Worm (Caenorhabditis elegans) whole organism, mixed stage, embryonic: ENCODE measurements around the gene C29F7.3.

Experiments
- ces-1 ChIP-seq: fragments of 150-350 bp; optimal IDR thresholded peaks from 2 replicates; lab custom pipeline; 2014; ENCODE audit warnings: missing biosample characterization, missing genetic modification reagents, missing genetic modification characterization
- elt-1 ChIP-seq: sonication (generic microtip); optimal IDR thresholded peaks from 2 replicates; lab custom pipeline; 2017; ENCODE audit warnings: missing genetic modification characterization, mild to moderate bottlenecking, missing compliant biosample characterization, antibody characterized with exemption, moderate library complexity, borderline replicate concordance; ENCODE audit not compliant: insufficient read depth
- elt-3 ChIP-seq: fragments of 150-350 bp; optimal IDR thresholded peaks from 2 replicates; lab custom pipeline; 2014; ENCODE audit warnings: missing biosample characterization, missing genetic modification characterization
- lin-13 ChIP-seq: fragments of 150-350 bp; optimal IDR thresholded peaks from 2 replicates; lab custom pipeline; 2014; ENCODE audit warnings: missing biosample characterization, missing genetic modification characterization
- nhr-2 ChIP-seq: fragments of 150-350 bp; optimal IDR thresholded peaks from 2 replicates; lab custom pipeline; 2014; ENCODE audit warnings: missing biosample characterization, missing genetic modification characterization
- nhr-76 ChIP-seq: sonication (generic microtip); optimal IDR thresholded peaks from 2 replicates; lab custom pipeline; 2017; ENCODE audit warnings: missing biosample characterization, missing genetic modification characterization
- pha-4 ChIP-seq: fragments of 150-350 bp; optimal IDR thresholded peaks from 2 replicates; lab custom pipeline; 2018; ENCODE audit warnings: missing biosample characterization, missing genetic modification reagents, missing genetic modification characterization
- unc-39 ChIP-seq: fragments of 150-350 bp; optimal IDR thresholded peaks from 2 replicates; lab custom pipeline; 2014; ENCODE audit warnings: missing biosample characterization, missing genetic modification characterization
- unc-62 ChIP-seq: fragments of 150-350 bp; optimal IDR thresholded peaks from 2 replicates; lab custom pipeline; 2014; ENCODE audit warnings: missing biosample characterization, missing genetic modification reagents, missing genetic modification characterization
- ztf-11 ChIP-seq: fragments of 150-350 bp; optimal IDR thresholded peaks from 2 replicates; lab custom pipeline; 2014; ENCODE audit warnings: missing biosample characterization, missing genetic modification characterization

DNA sequence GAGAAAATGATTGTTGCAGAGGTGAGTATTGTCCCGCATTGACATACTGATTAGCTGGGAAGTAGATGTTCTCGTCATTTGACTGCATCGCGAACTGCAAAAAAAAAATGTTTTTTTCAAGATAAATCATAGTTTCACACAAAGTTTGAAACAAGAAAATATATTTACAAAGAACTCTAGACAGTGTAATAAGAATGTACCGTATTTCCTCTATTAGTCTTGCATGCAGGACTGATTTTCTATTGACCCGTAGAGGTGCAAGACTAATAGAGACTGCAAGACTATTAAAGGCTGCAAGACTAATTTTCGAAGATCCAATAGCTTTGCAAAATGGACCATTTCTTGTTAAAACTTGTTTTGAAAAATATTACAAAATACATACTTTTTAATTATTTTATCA, 3.6 kb upstream of the C29F7.3 start, which contains the start of gene fkh-3:
- no peak for TF ChIP-seq nhr-76 (tag; lab: Kevin White, UChicago)
- no peak for TF ChIP-seq elt-3 (tag; lab: Kevin White, UChicago)
- TF ChIP-seq nhr-2 (tag; lab: Kevin White, UChicago) = no peak
- no peak for TF ChIP-seq ces-1 (GFP tag; lab: Kevin White, UChicago)
- no peak for TF ChIP-seq unc-39
- no peak for TF ChIP-seq elt-1 (tag; lab: Kevin White, UChicago)
- no peak for TF ChIP-seq pha-4 (tag; lab: Kevin White, UChicago)
- no peak for TF ChIP-seq ztf-11 (tag; lab: Kevin White, UChicago)
- no peak for TF ChIP-seq unc-62 (GFP tag; lab: Kevin White, UChicago)
- no peak for TF ChIP-seq lin-13 (tag; lab: Kevin White, UChicago)
